Fruit fly (Drosophila melanogaster): ENCODE results near the gene lectin-22C.

The lectin-22C gene

dm6 chr2L:2032076-2032475 is 5.0 kb downstream of the lectin-22C start (continued):
- TF ChIP-seq CG2889 (GFP tag; IDR thresholded peaks at IDR 0.05) (no peak), CG3847 (GFP tag; IDR thresholded peaks at IDR 0.05) (no peak), gro (GFP tag; optimal IDR thresholded peaks at IDR 0.05) (no peak)

DNA sequence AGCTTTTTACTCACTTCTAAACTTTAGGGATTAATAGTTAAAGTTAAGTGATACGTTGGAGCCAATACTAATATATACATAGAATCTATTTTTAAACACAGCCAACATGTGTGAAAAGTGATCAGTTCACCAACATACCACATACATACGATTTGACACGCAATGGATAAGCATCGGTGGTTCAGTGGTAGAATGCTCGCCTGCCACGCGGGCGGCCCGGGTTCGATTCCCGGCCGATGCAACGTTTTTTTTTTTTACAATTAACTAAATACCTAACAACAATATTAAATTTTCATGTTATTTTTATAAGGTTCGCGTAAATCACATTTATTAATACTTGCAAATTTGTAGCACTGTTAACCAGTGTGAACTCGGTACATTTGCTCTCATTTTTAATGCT is 5.5 kb downstream of the lectin-22C start:
- peak; percentile 54; the same call in 1 of the 2 replicates for TF ChIP-seq sna (GFP tag; IDR thresholded peaks at IDR 0.05; ENCODE audit: partially characterized antibody)
- no peak for TF ChIP-seq Atf-2 (GFP tag; optimal IDR thresholded peaks at IDR 0.05)
- no peak for TF ChIP-seq caup (GFP tag; optimal IDR thresholded peaks at IDR 0.05; ENCODE audit: severe bottlenecking)
- peak; percentile 71; the same call in 1 of the 2 replicates for TF ChIP-seq amos (GFP tag; IDR thresholded peaks at IDR 0.05; ENCODE audit: partially characterized antibody)
- TF ChIP-seq zen2 (GFP tag; IDR thresholded peaks at IDR 0.05; ENCODE audit: partially characterized antibody): 0 out of 3 replicates have a peak, but pooled peaks have one; percentile 27
- TF ChIP-seq bbx (GFP tag; IDR thresholded peaks at IDR 0.05; ENCODE audit: partially characterized antibody): peak; percentile 71; the same call in 1 of the 2 replicates
- TF ChIP-seq Bgb (GFP tag; IDR thresholded peaks at IDR 0.05; ENCODE audit: partially characterized antibody): peak; percentile 68
- TF ChIP-seq CG11560 (tag; IDR thresholded peaks at IDR 0.05): no peak
- peak; percentile 64 for TF ChIP-seq tna (GFP tag; IDR thresholded peaks at IDR 0.05; ENCODE audit: partially characterized antibody)
- peak; percentile 77 for TF ChIP-seq CG14860 (GFP tag; IDR thresholded peaks at IDR 0.05; ENCODE audit: partially characterized antibody)
- no peak for TF ChIP-seq mam (GFP tag; optimal IDR thresholded peaks at IDR 0.05)
- TF ChIP-seq CG42726 (GFP tag; IDR thresholded peaks at IDR 0.05; ENCODE audit: partially characterized antibody): peak; percentile 71; the same call in 1 of the 2 replicates
- peak; percentile 57 for TF ChIP-seq Scr (GFP tag; IDR thresholded peaks at IDR 0.05; ENCODE audit: partially characterized antibody)
- TF ChIP-seq Opbp (GFP tag; IDR thresholded peaks at IDR 0.05; ENCODE audit: partially characterized antibody): peak; percentile 83
- peak; percentile 13 for TF ChIP-seq CG5180 (GFP tag; optimal IDR thresholded peaks at IDR 0.05)
- TF ChIP-seq HLH4C (GFP tag; IDR thresholded peaks at IDR 0.05; ENCODE audit: partially characterized antibody): peak; percentile 42; the same call in 1 of the 3 replicates
- peak; percentile 64; the same call in 2 of the 3 replicates for TF ChIP-seq CG7963 (GFP tag; IDR thresholded peaks at IDR 0.05; ENCODE audit: partially characterized antibody)
- TF ChIP-seq CG10543 (GFP tag; optimal IDR thresholded peaks at IDR 0.05): no peak
- no peak for TF ChIP-seq HmgZ (tag; optimal IDR thresholded peaks at IDR 0.05)
- peak; percentile 33 for TF ChIP-seq Med (GFP tag)
- no peak for TF ChIP-seq fru (optimal IDR thresholded peaks at IDR 0.05)
- peak; percentile 77 for TF ChIP-seq CG16813 (GFP tag; IDR thresholded peaks at IDR 0.05; ENCODE audit: partially characterized antibody)
- peak; percentile 39; the same call in 2 of the 3 replicates for TF ChIP-seq CG34224 (GFP tag; IDR thresholded peaks at IDR 0.05; ENCODE audit: partially characterized antibody)
- peak; percentile 36; the same call in 1 of the 2 replicates for TF ChIP-seq inv (GFP tag; IDR thresholded peaks at IDR 0.05; ENCODE audit: partially characterized antibody)
- TF ChIP-seq mld (GFP tag; IDR thresholded peaks at IDR 0.05; ENCODE audit: partially characterized antibody): peak; percentile 87
- TF ChIP-seq hb (GFP tag; IDR thresholded peaks at IDR 0.05; ENCODE audit: partially characterized antibody): peak; percentile 64; the same call in 1 of the 3 replicates
- TF ChIP-seq Bdp1 (GFP tag; optimal IDR thresholded peaks at IDR 0.05): peak; percentile 97
- peak; percentile 26 for TF ChIP-seq cg (GFP tag; optimal IDR thresholded peaks at IDR 0.05)
- peak; percentile 79 for TF ChIP-seq nerfin-2 (GFP tag; IDR thresholded peaks at IDR 0.05; ENCODE audit: partially characterized antibody)
- TF ChIP-seq pita (GFP tag; optimal IDR thresholded peaks at IDR 0.05): no peak
- TF ChIP-seq vnd (GFP tag; IDR thresholded peaks at IDR 0.05; ENCODE audit: partially characterized antibody): peak; percentile 49; the same call in 2 of the 3 replicates
- peak; percentile 51; the same call in 1 of the 2 replicates for TF ChIP-seq hbn (GFP tag; IDR thresholded peaks at IDR 0.05; ENCODE audit: partially characterized antibody)
- peak; percentile 86 for TF ChIP-seq CG6791 (GFP tag; IDR thresholded peaks at IDR 0.05; ENCODE audit: partially characterized antibody)
- no peak for TF ChIP-seq vfl (GFP tag; optimal IDR thresholded peaks at IDR 0.05)
- TF ChIP-seq knrl (GFP tag; IDR thresholded peaks at IDR 0.05; ENCODE audit: partially characterized antibody): peak; percentile 54; the same call in 1 of the 3 replicates
- TF ChIP-seq lilli (GFP tag; optimal IDR thresholded peaks at IDR 0.05): no peak
- peak; percentile 77 for TF ChIP-seq ato (GFP tag; IDR thresholded peaks at IDR 0.05; ENCODE audit: partially characterized antibody)
